Fruit fly (Drosophila melanogaster): Measurements from ENCODE around the gene CG6138.

Gene CG6138

DNA sequence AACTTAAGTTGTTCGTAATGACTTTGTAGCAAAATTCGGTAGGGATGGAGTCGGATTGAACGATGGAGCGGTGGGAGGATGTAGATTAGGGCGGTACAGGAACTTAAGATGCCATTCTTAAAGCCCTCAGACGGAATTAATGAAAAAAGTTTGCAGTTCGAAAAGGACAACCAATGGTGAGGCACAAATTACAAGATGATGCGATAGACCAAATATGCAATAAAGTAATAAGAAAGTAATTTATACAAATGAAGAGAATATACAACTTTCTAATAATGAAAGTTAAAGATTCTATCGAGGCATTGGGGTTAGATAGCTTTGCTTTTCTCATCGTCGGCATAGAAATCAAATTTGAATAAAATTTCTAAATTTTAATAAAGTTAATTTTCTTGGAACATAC is at the start of gene CG6138:
CG6138 (plus strand) TSS at position 301 of the 400 bp plus-strand sequence.
- TF ChIP-seq CG14711 (tag; optimal IDR thresholded peaks at IDR 0.05) = no peak
- TF ChIP-seq CG7101 (tag; optimal IDR thresholded peaks at IDR 0.05) = no peak
- no peak for TF ChIP-seq Crg-1 (GFP tag; optimal IDR thresholded peaks at IDR 0.05)
- no peak for TF ChIP-seq Clk (GFP tag; optimal IDR thresholded peaks at IDR 0.05)
- no peak for TF ChIP-seq ovo (GFP tag; optimal IDR thresholded peaks at IDR 0.05)
- no peak for TF ChIP-seq CG7045 (GFP tag; optimal IDR thresholded peaks at IDR 0.05)
- TF ChIP-seq cnc (optimal IDR thresholded peaks at IDR 0.05) = no peak
- TF ChIP-seq toe (GFP tag; optimal IDR thresholded peaks at IDR 0.05) = no peak
- TF ChIP-seq cic (GFP tag; optimal IDR thresholded peaks at IDR 0.05) = no peak
- no peak for TF ChIP-seq tj (GFP tag; optimal IDR thresholded peaks at IDR 0.05)
- TF ChIP-seq CG11617 (GFP tag; optimal IDR thresholded peaks at IDR 0.05) = no peak
- TF ChIP-seq bab1 (GFP tag; optimal IDR thresholded peaks at IDR 0.05) = no peak
- no peak for TF ChIP-seq Mnt (GFP tag; optimal IDR thresholded peaks at IDR 0.05)
- TF ChIP-seq CG12768 (GFP tag; optimal IDR thresholded peaks at IDR 0.05) = no peak
- TF ChIP-seq pad (GFP tag; optimal IDR thresholded peaks at IDR 0.05) = no peak
- TF ChIP-seq CG5204 (GFP tag; optimal IDR thresholded peaks at IDR 0.05) = no peak
- no peak for TF ChIP-seq kay (GFP tag; ENCODE audit: borderline replicate concordance)
- TF ChIP-seq Hr96 (GFP tag; optimal IDR thresholded peaks at IDR 0.05) = no peak
- no peak for TF ChIP-seq CG1620 (GFP tag; optimal IDR thresholded peaks at IDR 0.05)
- no peak for TF ChIP-seq CG33017 (tag; optimal IDR thresholded peaks at IDR 0.05)

DNA sequence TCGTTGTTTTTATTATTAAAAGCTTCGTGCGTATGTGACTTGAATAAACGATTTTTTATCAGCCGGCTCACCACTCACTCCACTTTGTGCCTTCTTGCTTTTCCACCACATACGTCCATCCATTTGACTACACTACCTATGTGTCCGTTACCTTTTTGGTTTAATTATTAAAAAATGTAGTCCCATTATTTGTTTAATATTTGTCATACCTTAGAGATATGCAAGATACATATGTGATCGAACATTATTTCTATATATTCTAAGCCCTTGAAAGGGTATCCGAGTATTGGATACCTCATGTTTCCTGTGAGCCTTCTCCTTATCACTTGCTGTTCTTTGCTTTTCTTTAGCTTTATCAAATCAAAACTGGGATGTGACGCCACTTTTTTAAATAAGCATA is 47.8 kb upstream of the CG6138 start:
- TF ChIP-seq CG7101 (tag; optimal IDR thresholded peaks at IDR 0.05) = peak; percentile 51
- TF ChIP-seq Mnt (GFP tag; optimal IDR thresholded peaks at IDR 0.05) = no peak
- TF ChIP-seq CG14711 (tag; optimal IDR thresholded peaks at IDR 0.05) = peak; percentile 53
- no peak for TF ChIP-seq cnc (optimal IDR thresholded peaks at IDR 0.05)
- no peak for TF ChIP-seq tj (GFP tag; optimal IDR thresholded peaks at IDR 0.05)
- no peak for TF ChIP-seq CG12768 (GFP tag; optimal IDR thresholded peaks at IDR 0.05)
- TF ChIP-seq toe (GFP tag; optimal IDR thresholded peaks at IDR 0.05) = no peak
- no peak for TF ChIP-seq kay (GFP tag; ENCODE audit: borderline replicate concordance)
- TF ChIP-seq bab1 (GFP tag; optimal IDR thresholded peaks at IDR 0.05) = no peak
- TF ChIP-seq CG11617 (GFP tag; optimal IDR thresholded peaks at IDR 0.05) = no peak

- no peak for TF ChIP-seq Mnt (GFP tag; optimal IDR thresholded peaks at IDR 0.05)
- TF ChIP-seq cic (GFP tag; optimal IDR thresholded peaks at IDR 0.05) = no peak
- no peak for TF ChIP-seq tj (GFP tag; optimal IDR thresholded peaks at IDR 0.05)
- TF ChIP-seq Hr96 (GFP tag; optimal IDR thresholded peaks at IDR 0.05) = no peak
- TF ChIP-seq CG7045 (GFP tag; optimal IDR thresholded peaks at IDR 0.05) = no peak
- no peak for TF ChIP-seq CG33017 (tag; optimal IDR thresholded peaks at IDR 0.05)
- TF ChIP-seq cnc (optimal IDR thresholded peaks at IDR 0.05) = no peak
- TF ChIP-seq ovo (GFP tag; optimal IDR thresholded peaks at IDR 0.05) = no peak
- no peak for TF ChIP-seq Clk (GFP tag; optimal IDR thresholded peaks at IDR 0.05)
- no peak for TF ChIP-seq CG12768 (GFP tag; optimal IDR thresholded peaks at IDR 0.05)
- no peak for TF ChIP-seq CG5204 (GFP tag; optimal IDR thresholded peaks at IDR 0.05)
- no peak for TF ChIP-seq kay (GFP tag; ENCODE audit: borderline replicate concordance)
- TF ChIP-seq CG11617 (GFP tag; optimal IDR thresholded peaks at IDR 0.05) = no peak
Observed at dm6 chr2L:10522174-10522893, 44.7 kb upstream of the CG6138 start.

- peak; percentile 15 for TF ChIP-seq CG1620 (GFP tag; optimal IDR thresholded peaks at IDR 0.05)
- peak; percentile 4 for TF ChIP-seq CG5204 (GFP tag; optimal IDR thresholded peaks at IDR 0.05)
- TF ChIP-seq CG14711 (tag; optimal IDR thresholded peaks at IDR 0.05) = peak; percentile 66
- TF ChIP-seq CG11617 (GFP tag; optimal IDR thresholded peaks at IDR 0.05) = peak; percentile 10
- TF ChIP-seq kay (GFP tag; ENCODE audit: borderline replicate concordance) = no peak
- peak; percentile 48 for TF ChIP-seq CG7101 (tag; optimal IDR thresholded peaks at IDR 0.05)
- TF ChIP-seq toe (GFP tag; optimal IDR thresholded peaks at IDR 0.05) = no peak
- TF ChIP-seq cic (GFP tag; optimal IDR thresholded peaks at IDR 0.05) = no peak
- TF ChIP-seq pad (GFP tag; optimal IDR thresholded peaks at IDR 0.05) = peak; percentile 26
- no peak for TF ChIP-seq cnc (optimal IDR thresholded peaks at IDR 0.05)
- no peak for TF ChIP-seq CG12768 (GFP tag; optimal IDR thresholded peaks at IDR 0.05)
- peak; percentile 64 for TF ChIP-seq tj (GFP tag; optimal IDR thresholded peaks at IDR 0.05)
- no peak for TF ChIP-seq Mnt (GFP tag; optimal IDR thresholded peaks at IDR 0.05)
- TF ChIP-seq CG33017 (tag; optimal IDR thresholded peaks at IDR 0.05) = peak; percentile 48
- peak; percentile 80 for TF ChIP-seq bab1 (GFP tag; optimal IDR thresholded peaks at IDR 0.05)
- TF ChIP-seq Crg-1 (GFP tag; optimal IDR thresholded peaks at IDR 0.05) = no peak
- no peak for TF ChIP-seq Clk (GFP tag; optimal IDR thresholded peaks at IDR 0.05)
- no peak for TF ChIP-seq Hr96 (GFP tag; optimal IDR thresholded peaks at IDR 0.05)
- TF ChIP-seq CG7045 (GFP tag; optimal IDR thresholded peaks at IDR 0.05) = peak; percentile 61
- no peak for TF ChIP-seq ovo (GFP tag; optimal IDR thresholded peaks at IDR 0.05)
Observed at dm6 chr2L:10526953-10527584, 40.0 kb upstream of the CG6138 start, which contains the start of gene Lip4. Gene Lip4 (plus strand): TSS chr2L:10527572.

DNA sequence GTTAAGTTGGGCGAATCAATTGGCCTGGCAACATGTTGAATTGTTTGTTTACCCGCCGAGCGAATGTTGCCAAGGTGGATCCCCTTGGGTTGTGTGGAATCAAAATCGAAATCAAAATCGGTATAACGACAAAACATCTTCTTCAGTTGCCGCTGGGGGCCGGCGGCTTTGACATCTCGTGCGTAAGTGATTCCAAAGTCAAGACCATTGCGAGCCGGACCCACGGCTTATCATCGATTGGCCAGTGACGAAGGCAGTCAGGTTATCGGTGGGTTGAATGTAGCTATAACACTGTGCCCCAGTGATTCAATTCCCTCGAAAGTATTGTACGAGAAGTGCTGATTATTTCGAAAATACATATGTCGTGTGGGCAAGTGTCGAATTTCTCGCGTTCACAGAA is 38.1 kb upstream of the CG6138 start:
- TF ChIP-seq cic (GFP tag; optimal IDR thresholded peaks at IDR 0.05) = peak; percentile 12
- peak; percentile 49 for TF ChIP-seq tj (GFP tag; optimal IDR thresholded peaks at IDR 0.05)
- TF ChIP-seq bab1 (GFP tag; optimal IDR thresholded peaks at IDR 0.05) = no peak

DNA sequence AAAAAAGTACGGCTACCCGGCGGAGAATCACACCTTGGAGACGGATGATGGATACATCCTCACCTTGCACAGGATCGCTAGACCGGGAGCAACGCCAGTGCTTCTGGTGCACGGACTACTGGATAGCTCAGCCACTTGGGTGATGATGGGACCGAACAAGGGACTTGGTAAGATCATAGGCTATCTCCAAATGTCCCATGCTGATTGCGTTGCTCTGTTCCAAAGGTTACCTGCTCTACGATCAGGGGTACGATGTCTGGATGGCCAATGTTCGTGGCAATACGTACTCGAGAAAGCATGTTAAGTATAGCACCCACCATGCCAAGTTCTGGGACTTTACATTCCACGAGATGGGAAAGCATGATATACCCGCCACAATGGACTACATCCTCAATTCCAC is 37.0 kb upstream of the CG6138 start:
- TF ChIP-seq toe (GFP tag; optimal IDR thresholded peaks at IDR 0.05) (no peak), Clk (GFP tag; optimal IDR thresholded peaks at IDR 0.05) (no peak), kay (GFP tag; ENCODE audit: borderline replicate concordance) (no peak), Hr96 (GFP tag; optimal IDR thresholded peaks at IDR 0.05) (no peak), CG14711 (tag; optimal IDR thresholded peaks at IDR 0.05) (no peak)

Data from whole organism, adult.